Worm (Caenorhabditis elegans): Measurements from ENCODE around the gene hif-1.

ce11 chrV:20778886-20779285 lies 1.3 kb upstream of the hif-1 start:
- TF ChIP-seq ztf-29 (GFP tag; IDR thresholded peaks at IDR 0.05) (no peak), klf-2 (GFP tag; conservative IDR thresholded peaks at IDR 0.05) (no peak), cog-1 (tag; optimal IDR thresholded peaks at IDR 0.05) (no peak), ztf-23 (GFP tag; IDR thresholded peaks at IDR 0.05) (no peak), ref-1 (GFP tag; conservative IDR thresholded peaks at IDR 0.05) (no peak), T22C8.4 (GFP tag; IDR thresholded peaks at IDR 0.05) (no peak)

Measured in whole organism, midembryonic.